Fruit fly (Drosophila melanogaster): ENCODE measurements around the gene CG32102.

DNA sequence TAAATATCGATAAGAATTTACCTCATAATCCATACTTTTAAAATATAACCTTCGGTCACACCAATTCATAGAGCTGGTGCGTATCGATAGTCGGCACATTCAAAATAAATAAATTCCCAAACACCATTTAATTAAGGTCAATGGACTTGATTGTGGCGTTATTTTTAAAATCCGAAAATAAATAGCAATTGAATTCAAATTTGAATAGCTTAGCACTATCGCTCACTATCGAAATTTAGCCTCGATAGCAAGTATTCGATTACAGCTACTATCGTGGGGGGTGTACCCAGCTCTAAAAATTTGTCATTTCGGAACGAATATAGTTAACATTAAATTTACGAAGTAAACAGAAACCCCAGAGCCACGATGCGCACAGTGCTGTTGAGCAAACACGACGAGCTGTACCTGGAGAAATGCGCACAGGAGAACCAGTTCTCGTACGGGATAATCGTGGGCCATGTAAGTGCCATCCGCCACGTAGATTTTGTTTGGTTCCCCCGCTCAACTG is 1.9 kb upstream of the CG32102 start, which contains the start of gene CG10616:
- no peak for TF ChIP-seq CG8478 (optimal IDR thresholded peaks at IDR 0.05)
- TF ChIP-seq CTCF (optimal IDR thresholded peaks at IDR 0.05): peak in 1 of 2 experiments; percentile 9
